Worm (Caenorhabditis elegans): ENCODE data around the gene rps-29.

DNA sequence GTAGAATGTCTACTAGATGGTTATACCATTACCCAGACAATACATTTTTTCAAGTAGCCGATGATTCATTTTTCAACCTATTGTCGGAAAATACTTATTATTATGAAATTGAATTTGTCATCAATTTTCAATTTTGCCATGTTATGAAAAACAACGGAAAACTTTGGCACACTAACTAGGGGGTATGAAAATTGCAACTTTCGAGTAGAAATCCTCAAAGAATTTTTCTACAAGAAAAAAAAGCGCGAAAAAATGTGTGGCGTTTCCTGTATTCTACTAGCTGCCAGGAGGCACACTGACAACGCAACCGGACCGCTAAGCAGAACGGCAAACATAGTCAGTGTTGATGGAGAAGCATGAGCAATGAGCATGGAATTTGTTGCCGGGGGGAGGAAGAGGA is 39.7 kb upstream of the rps-29 start:
- TF ChIP-seq tbx-8 (GFP tag; optimal IDR thresholded peaks at IDR 0.05) (no peak), flh-1 (GFP tag; optimal IDR thresholded peaks at IDR 0.05) (no peak), ztf-11 (tag; optimal IDR thresholded peaks at IDR 0.05) (no peak), blmp-1 (tag; optimal IDR thresholded peaks at IDR 0.05) (no peak), pha-4 (tag; optimal IDR thresholded peaks at IDR 0.05) (no peak)

All from whole organism, mixed stage, embryonic.